Fruit fly (Drosophila melanogaster) whole organism, adult: ENCODE measurements around the gene Zmynd10.
A peak's percentile ranks its signal among the peaks of the same experiment; 100 is the strongest.

ENCODE experiments used
- CG11617 ChIP-seq: fragments of 200-800 bp; sonication (Bioruptor generic); optimal IDR thresholded peaks from 2 replicates; lab custom pipeline; 2017; ENCODE audit warnings: mild to moderate bottlenecking, missing biosample characterization, missing genetic modification reagents, missing genetic modification characterization
- CG12768 ChIP-seq: fragments of 200-800 bp; sonication (Bioruptor generic); optimal IDR thresholded peaks from 2 replicates; lab custom pipeline; 2017; ENCODE audit warnings: missing biosample characterization, missing genetic modification characterization, mild to moderate bottlenecking, moderate library complexity, missing genetic modification reagents
- CG14711 ChIP-seq: fragments of 200-800 bp; sonication (Bioruptor generic); optimal IDR thresholded peaks from 2 replicates; lab custom pipeline; 2018; ENCODE audit warnings: missing biosample characterization, mild to moderate bottlenecking, missing genetic modification characterization, moderate library complexity
- CG1620 ChIP-seq: fragments of 200-800 bp; sonication (Bioruptor generic); optimal IDR thresholded peaks from 2 replicates; lab custom pipeline; 2016; ENCODE audit warnings: missing biosample characterization, missing genetic modification characterization
- CG33017 ChIP-seq: fragments of 200-800 bp; sonication (Bioruptor generic); optimal IDR thresholded peaks from 2 replicates; lab custom pipeline; 2018; ENCODE audit warnings: missing biosample characterization, mild to moderate bottlenecking, missing genetic modification characterization, moderate library complexity
- CG5204 ChIP-seq: fragments of 200-800 bp; sonication (Bioruptor generic); optimal IDR thresholded peaks from 2 replicates; lab custom pipeline; 2016; ENCODE audit warnings: missing biosample characterization, missing genetic modification characterization
- CG7045 ChIP-seq: fragments of 200-800 bp; sonication (Bioruptor generic); optimal IDR thresholded peaks from 2 replicates; lab custom pipeline; 2017; ENCODE audit warnings: missing biosample characterization, mild to moderate bottlenecking, missing genetic modification characterization
- CG7101 ChIP-seq: fragments of 200-800 bp; sonication (Bioruptor generic); optimal IDR thresholded peaks from 2 replicates; lab custom pipeline; 2018; ENCODE audit warnings: missing biosample characterization, mild to moderate bottlenecking, missing genetic modification characterization, moderate library complexity
- Clk ChIP-seq: fragments of 200-800 bp; sonication (Bioruptor generic); optimal IDR thresholded peaks from 2 replicates; lab custom pipeline; 2017; ENCODE audit warnings: missing biosample characterization, missing genetic modification characterization
- Crg-1 ChIP-seq: fragments of 200-800 bp; sonication (Bioruptor generic); optimal IDR thresholded peaks from 2 replicates; lab custom pipeline; 2016; ENCODE audit warnings: missing biosample characterization, missing genetic modification characterization
- Hr96 ChIP-seq: fragments of 200-800 bp; sonication (Bioruptor generic); optimal IDR thresholded peaks from 2 replicates; lab custom pipeline; 2016; ENCODE audit warnings: missing biosample characterization, missing genetic modification characterization
- Mnt ChIP-seq: fragments of 200-800 bp; sonication (Bioruptor generic); optimal IDR thresholded peaks from 2 replicates; lab custom pipeline; 2016; ENCODE audit warnings: missing biosample characterization, mild to moderate bottlenecking, missing genetic modification characterization
- bab1 ChIP-seq: fragments of 200-800 bp; sonication (Bioruptor generic); optimal IDR thresholded peaks from 3 replicates; lab custom pipeline; 2019; ENCODE audit warnings: missing biosample characterization, mild to moderate bottlenecking, missing genetic modification characterization, moderate library complexity
- cic ChIP-seq: fragments of 200-800 bp; sonication (Bioruptor generic); optimal IDR thresholded peaks from 2 replicates; lab custom pipeline; 2017; ENCODE audit warnings: missing biosample characterization, mild to moderate bottlenecking, missing genetic modification characterization, moderate library complexity
- cnc ChIP-seq, 2 experiments: fragments of >200 bp; optimal IDR thresholded peaks; 2 replicates each; lab custom pipeline; 2017
- kay ChIP-seq: fragments of 200-800 bp; sonication (Bioruptor generic); peaks from one replicate; lab custom pipeline; 2016; ENCODE audit warnings: missing biosample characterization, missing genetic modification characterization, borderline replicate concordance
- ovo ChIP-seq: fragments of 200-800 bp; sonication (Bioruptor generic); optimal IDR thresholded peaks from 2 replicates; lab custom pipeline; 2016; ENCODE audit warnings: missing biosample characterization, missing genetic modification characterization
- pad ChIP-seq: fragments of 200-800 bp; sonication (Bioruptor generic); optimal IDR thresholded peaks from 3 replicates; lab custom pipeline; 2017; ENCODE audit warnings: missing biosample characterization, missing genetic modification characterization, mild to moderate bottlenecking, moderate library complexity, missing genetic modification reagents
- tj ChIP-seq: fragments of 200-800 bp; sonication (Bioruptor generic); optimal IDR thresholded peaks from 3 replicates; lab custom pipeline; 2017; ENCODE audit warnings: missing biosample characterization, mild to moderate bottlenecking, missing genetic modification characterization, moderate library complexity
- toe ChIP-seq: fragments of 200-800 bp; sonication (Bioruptor generic); optimal IDR thresholded peaks from 2 replicates; lab custom pipeline; 2016; ENCODE audit warnings: missing biosample characterization, missing genetic modification characterization

Gene Zmynd10

DNA sequence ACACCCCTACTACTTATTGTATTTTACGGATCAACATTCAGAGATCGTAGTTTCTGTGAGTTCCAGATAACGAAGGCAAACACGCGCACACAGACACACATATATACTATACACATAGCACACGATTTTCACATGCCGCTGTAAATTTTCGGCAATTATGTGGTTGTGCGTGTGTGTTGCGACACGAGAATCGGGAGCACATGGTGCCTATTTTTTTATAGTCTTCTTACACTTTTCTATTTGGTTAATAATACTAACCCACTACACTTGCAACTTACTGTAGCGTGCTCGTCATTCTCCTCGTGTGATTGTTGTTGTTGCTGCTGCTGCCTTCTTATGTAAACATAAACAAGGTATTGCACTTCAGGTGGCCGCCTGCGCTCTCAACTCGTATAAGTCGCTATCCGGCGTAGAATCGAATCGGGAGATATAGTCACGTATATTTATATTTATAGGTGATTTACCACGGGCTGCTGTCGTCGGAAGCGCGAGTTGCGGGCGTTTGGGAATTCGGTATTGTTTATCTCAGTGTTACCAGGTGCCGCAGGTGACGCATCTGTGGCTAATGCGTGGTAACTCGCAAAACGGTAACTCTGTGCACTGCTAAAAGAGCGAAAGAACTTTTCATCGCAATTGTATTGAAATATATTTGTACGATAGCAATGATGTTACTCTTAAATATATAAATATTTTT is 3.9 kb downstream of the Zmynd10 start, which contains the start of gene Adk2:
Adk2 (minus strand) TSS at position 529 of the 694 bp plus-strand sequence.
- no peak for TF ChIP-seq CG33017 (tag; lab: Kevin White, UChicago)
- TF ChIP-seq Mnt: peak; percentile 94
- TF ChIP-seq toe (GFP tag; lab: Kevin White, UChicago): no peak
- peak; percentile 62 for TF ChIP-seq CG14711
- no peak for TF ChIP-seq CG7101 (tag; lab: Kevin White, UChicago)
- TF ChIP-seq kay (GFP tag; lab: Kevin White, UChicago): no peak
- peak; percentile 95 for TF ChIP-seq cic
- no peak for TF ChIP-seq CG7045 (GFP tag; lab: Kevin White, UChicago)
- TF ChIP-seq CG12768: no peak
- TF ChIP-seq bab1: peak; percentile 5

DNA sequence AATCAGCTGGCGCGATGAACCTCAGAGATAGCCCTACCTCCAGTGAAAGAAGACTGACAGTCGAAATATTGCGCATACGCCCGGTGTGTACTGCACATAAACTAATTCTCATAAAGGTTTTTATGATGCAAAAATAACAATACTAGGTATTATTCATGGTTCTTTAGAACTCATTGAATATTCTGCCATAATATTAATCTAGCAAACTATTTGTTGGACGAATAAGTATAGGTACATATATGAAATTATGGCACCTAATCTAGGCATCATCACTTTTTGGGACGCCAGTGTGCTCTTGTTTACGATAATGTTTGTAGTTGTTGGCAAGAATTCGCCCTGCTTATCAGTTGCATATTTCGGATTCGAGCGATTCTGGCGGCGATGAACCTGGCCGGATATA is 4.5 kb downstream of the Zmynd10 start:
- no peak for TF ChIP-seq tj (GFP tag; lab: Kevin White, UChicago)
- no peak for TF ChIP-seq CG5204 (GFP tag; lab: Kevin White, UChicago)
- peak; percentile 57 for TF ChIP-seq CG7101 (tag; lab: Kevin White, UChicago)
- TF ChIP-seq CG12768: peak; percentile 18
- no peak for TF ChIP-seq CG1620 (GFP tag; lab: Kevin White, UChicago)
- no peak for TF ChIP-seq Mnt
- peak; percentile 34 for TF ChIP-seq CG7045 (GFP tag; lab: Kevin White, UChicago)
- no peak for TF ChIP-seq Hr96 (GFP tag; lab: Kevin White, UChicago)
- no peak for TF ChIP-seq CG11617 (GFP tag; lab: Kevin White, UChicago)
- TF ChIP-seq toe (GFP tag; lab: Kevin White, UChicago): no peak
- TF ChIP-seq cic: no peak
- TF ChIP-seq ovo (GFP tag; lab: Kevin White, UChicago): no peak
- peak; percentile 3 for TF ChIP-seq CG33017 (tag; lab: Kevin White, UChicago)
- TF ChIP-seq pad: no peak
- no peak for TF ChIP-seq kay (GFP tag; lab: Kevin White, UChicago)
- no peak for TF ChIP-seq Clk (GFP tag; lab: Kevin White, UChicago)
- TF ChIP-seq CG14711: peak; percentile 27
- TF ChIP-seq Crg-1 (GFP tag; lab: Kevin White, UChicago): peak; percentile 1
- no peak for TF ChIP-seq bab1
- TF ChIP-seq cnc (optimal IDR thresholded peaks at IDR 0.05; lab: Kevin White, UChicago): no peak

DNA sequence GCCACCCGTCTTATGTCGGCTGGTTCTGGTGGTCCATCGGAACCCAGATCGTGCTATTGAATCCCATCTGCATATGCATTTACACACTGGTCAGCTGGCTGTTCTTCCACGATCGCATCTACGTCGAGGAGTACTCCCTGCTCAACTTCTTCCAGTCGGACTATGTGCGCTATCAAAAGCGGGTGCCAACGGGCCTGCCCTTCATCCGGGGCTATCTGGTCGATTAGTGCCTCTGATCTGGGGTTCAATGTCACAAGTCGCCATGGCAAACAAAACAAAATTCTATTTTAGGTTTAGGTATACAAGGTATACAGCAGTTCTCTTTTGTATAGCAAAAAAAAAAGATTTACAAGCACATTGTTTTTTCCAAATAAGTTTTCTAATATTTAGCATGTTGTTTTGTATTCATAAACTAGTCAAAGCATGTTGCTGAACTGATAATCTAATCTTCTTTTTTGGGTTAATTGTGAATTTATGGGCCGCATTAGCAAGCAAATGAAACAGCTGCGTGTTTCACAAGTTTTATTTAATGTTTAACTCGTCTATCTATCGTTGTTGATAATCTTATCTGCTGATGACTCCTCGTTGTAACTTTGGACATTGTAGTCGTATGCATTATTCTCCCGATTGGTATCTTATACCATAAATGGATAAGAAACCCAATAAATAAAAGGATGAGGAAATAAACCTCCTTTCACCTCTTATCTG is 6.8 kb downstream of the Zmynd10 start:
- TF ChIP-seq CG14711 (no peak), Hr96 (GFP tag; lab: Kevin White, UChicago) (no peak), tj (GFP tag; lab: Kevin White, UChicago) (no peak), CG1620 (GFP tag; lab: Kevin White, UChicago) (no peak), CG7045 (GFP tag; lab: Kevin White, UChicago) (no peak), cnc (optimal IDR thresholded peaks at IDR 0.05; lab: Kevin White, UChicago) (no peak), toe (GFP tag; lab: Kevin White, UChicago) (no peak), pad (no peak), Mnt (no peak), kay (GFP tag; lab: Kevin White, UChicago) (peak; percentile 77), Clk (GFP tag; lab: Kevin White, UChicago) (no peak), cic (peak; percentile 29), CG11617 (GFP tag; lab: Kevin White, UChicago) (no peak), CG5204 (GFP tag; lab: Kevin White, UChicago) (no peak), ovo (GFP tag; lab: Kevin White, UChicago) (no peak)

DNA sequence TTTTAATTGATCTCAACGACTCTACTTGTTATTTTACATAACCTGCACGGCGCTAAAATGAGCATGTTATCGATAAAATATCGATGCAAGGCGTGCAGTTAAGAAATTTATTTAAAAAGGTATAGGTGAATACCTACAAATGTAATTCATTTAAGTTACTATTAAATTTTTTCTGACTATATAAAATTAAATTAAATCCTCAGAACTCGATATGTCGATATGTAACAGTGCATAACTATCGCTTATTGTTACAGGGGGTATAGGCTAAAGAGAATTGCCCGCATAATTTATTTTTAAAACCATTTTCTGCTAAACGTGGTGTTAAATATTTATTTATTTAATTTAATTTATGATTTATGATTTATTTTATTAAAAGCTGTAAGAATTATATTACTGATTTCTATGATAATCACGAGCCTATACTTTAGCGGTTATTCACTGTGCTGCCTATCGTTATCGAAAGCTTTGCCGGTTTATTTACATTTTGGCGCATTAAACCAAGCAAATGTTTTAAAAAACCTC is 8.4 kb downstream of the Zmynd10 start, which contains the start of the genes mRpL20 and Icmt:
mRpL20 (minus strand) TSS at position 65 of the 522 bp plus-strand sequence.
Icmt (plus strand) TSS at position 464 of the 522 bp plus-strand sequence.
- peak; percentile 55 for TF ChIP-seq Hr96 (GFP tag; lab: Kevin White, UChicago)
- no peak for TF ChIP-seq cnc (optimal IDR thresholded peaks at IDR 0.05; lab: Kevin White, UChicago)
- peak; percentile 87 for TF ChIP-seq CG14711
- peak; percentile 70 for TF ChIP-seq tj (GFP tag; lab: Kevin White, UChicago)
- peak; percentile 73 for TF ChIP-seq ovo (GFP tag; lab: Kevin White, UChicago)
- TF ChIP-seq bab1: peak; percentile 95
- TF ChIP-seq CG1620 (GFP tag; lab: Kevin White, UChicago): peak; percentile 68
- TF ChIP-seq CG33017 (tag; lab: Kevin White, UChicago): peak; percentile 98
- no peak for TF ChIP-seq CG5204 (GFP tag; lab: Kevin White, UChicago)
- TF ChIP-seq CG7101 (tag; lab: Kevin White, UChicago): peak; percentile 98
- TF ChIP-seq kay (GFP tag; lab: Kevin White, UChicago): peak; percentile 94
- TF ChIP-seq CG11617 (GFP tag; lab: Kevin White, UChicago): peak; percentile 91
- no peak for TF ChIP-seq cic
- TF ChIP-seq Mnt: peak; percentile 81
- TF ChIP-seq Crg-1 (GFP tag; lab: Kevin White, UChicago): peak; percentile 54
- TF ChIP-seq Clk (GFP tag; lab: Kevin White, UChicago): peak; percentile 45
- TF ChIP-seq CG12768: peak; percentile 72
- TF ChIP-seq CG7045 (GFP tag; lab: Kevin White, UChicago): peak; percentile 85
- TF ChIP-seq toe (GFP tag; lab: Kevin White, UChicago): peak; percentile 83
- peak; percentile 62 for TF ChIP-seq pad

DNA sequence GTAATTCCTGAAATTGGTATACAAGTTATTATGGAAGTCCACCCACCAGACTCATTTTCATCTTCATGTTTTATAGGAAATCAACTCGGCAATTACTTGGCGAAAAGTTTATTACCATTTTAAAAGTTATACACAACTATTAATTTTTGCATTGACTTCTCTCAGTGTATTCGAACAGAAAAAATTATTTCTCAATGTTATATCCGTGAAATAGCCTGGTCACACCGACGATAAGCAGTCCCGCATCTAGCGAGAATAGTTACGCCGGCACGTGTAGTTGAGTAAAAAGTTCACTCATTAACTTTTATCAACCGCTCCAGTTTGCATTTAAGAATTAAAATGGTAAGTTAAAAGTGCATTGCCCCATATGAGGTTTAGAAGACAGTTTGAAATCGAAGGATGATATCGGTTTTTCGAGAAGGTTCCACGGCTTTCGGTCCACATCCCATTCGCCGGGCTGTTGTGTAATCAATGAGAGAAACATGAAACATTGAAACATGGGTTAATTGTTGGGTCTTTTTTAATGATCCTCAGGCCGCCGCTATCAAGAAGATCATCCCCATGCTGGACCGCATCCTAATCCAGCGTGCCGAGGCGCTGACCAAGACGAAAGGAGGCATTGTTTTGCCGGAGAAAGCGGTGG is 10.3 kb downstream of the Zmynd10 start, which contains the start of gene CG11267:
CG11267 (plus strand) TSS at position 228 of the 643 bp plus-strand sequence.
- peak; percentile 2 for TF ChIP-seq ovo (GFP tag; lab: Kevin White, UChicago)
- TF ChIP-seq CG33017 (tag; lab: Kevin White, UChicago): peak; percentile 61
- peak; percentile 87 for TF ChIP-seq CG7045 (GFP tag; lab: Kevin White, UChicago)
- peak; percentile 72 for TF ChIP-seq bab1
- peak; percentile 69 for TF ChIP-seq CG1620 (GFP tag; lab: Kevin White, UChicago)
- peak; percentile 83 for TF ChIP-seq CG12768
- peak; percentile 58 for TF ChIP-seq CG11617 (GFP tag; lab: Kevin White, UChicago)
- TF ChIP-seq CG7101 (tag; lab: Kevin White, UChicago): peak; percentile 72
- TF ChIP-seq cic: peak; percentile 55
- peak; percentile 79 for TF ChIP-seq CG14711
- TF ChIP-seq kay (GFP tag; lab: Kevin White, UChicago): no peak
- TF ChIP-seq Crg-1 (GFP tag; lab: Kevin White, UChicago): no peak
- peak; percentile 51 for TF ChIP-seq Hr96 (GFP tag; lab: Kevin White, UChicago)
- TF ChIP-seq Mnt: peak; percentile 95
- peak; percentile 68 for TF ChIP-seq pad
- TF ChIP-seq toe (GFP tag; lab: Kevin White, UChicago): peak; percentile 88
- peak; percentile 51 for TF ChIP-seq Clk (GFP tag; lab: Kevin White, UChicago)
- TF ChIP-seq CG5204 (GFP tag; lab: Kevin White, UChicago): no peak
- TF ChIP-seq tj (GFP tag; lab: Kevin White, UChicago): peak; percentile 21
- TF ChIP-seq cnc (optimal IDR thresholded peaks at IDR 0.05; lab: Kevin White, UChicago): no peak
